Fruit fly (Drosophila melanogaster) whole organism, larva: Measurements from ENCODE around the gene His3.3A.

Experiments used
- noc ChIP-seq: fragments of 200-800 bp; sonication (Bioruptor generic); optimal IDR thresholded peaks from 3 replicates; lab custom pipeline; 2019; ENCODE audit warnings: missing biosample characterization, mild to moderate bottlenecking, missing genetic modification characterization, moderate library complexity

His3.3A gene

DNA sequence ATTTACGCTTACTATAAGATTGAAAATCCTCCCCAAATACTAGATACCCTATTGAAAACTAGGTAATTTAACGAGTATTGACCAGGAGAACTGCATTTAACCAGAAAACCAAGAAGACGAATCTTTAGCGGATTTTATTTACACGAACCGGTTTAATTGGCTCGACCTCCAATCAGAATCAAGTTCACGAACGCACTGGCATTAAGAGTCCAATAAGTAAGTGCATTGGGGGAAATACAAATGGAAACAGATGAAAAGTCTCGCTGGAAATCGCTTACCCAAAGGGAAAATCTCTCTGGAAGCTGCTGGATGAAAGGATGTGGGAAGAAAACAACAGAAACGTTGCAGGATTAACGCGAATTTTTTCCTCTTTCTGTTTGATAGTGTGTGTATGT lies 37.7 kb downstream of the His3.3A start:
- TF ChIP-seq noc (tag; lab: Kevin White, UChicago), result no peak

dm6 chr2L:5092992-5093695 lies 38.3 kb downstream of the His3.3A start, which contains the start of gene Pgant5:
TSS of gene Pgant5 (minus strand) at chr2L:5093592.
- peak; percentile 51 for TF ChIP-seq noc (tag; lab: Kevin White, UChicago)

DNA sequence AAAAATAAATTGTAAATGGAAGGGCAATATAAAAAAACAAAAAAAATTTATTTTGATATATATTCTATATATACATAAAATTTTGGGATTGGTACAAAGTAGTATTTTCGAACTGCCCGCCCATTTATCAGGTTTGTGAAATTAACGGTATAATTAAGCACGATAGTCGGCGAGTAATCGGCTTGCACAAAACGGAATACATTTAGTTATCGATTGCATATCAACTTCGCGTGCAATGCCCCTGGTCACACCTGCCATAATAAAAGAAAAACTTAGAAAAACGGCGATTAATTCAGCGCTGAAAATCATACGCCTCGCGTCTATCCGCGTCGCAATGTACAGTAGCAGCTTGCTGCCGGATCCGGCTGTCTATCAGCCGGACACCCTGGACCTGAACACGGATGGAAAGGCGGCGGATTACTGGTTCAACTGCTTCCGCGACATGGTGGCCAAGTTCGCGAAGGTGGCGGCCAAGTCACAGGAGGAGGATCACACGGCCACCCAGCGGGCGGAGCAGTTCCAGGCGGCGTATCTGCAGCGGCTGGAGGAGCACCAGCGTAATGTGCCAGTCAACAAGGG lies 39.0 kb downstream of the His3.3A start, which contains the start of gene CG5828:
Gene CG5828 (plus strand): TSS at position 205 of the 579 bp plus-strand sequence.
- no peak for TF ChIP-seq noc (tag; lab: Kevin White, UChicago)

DNA sequence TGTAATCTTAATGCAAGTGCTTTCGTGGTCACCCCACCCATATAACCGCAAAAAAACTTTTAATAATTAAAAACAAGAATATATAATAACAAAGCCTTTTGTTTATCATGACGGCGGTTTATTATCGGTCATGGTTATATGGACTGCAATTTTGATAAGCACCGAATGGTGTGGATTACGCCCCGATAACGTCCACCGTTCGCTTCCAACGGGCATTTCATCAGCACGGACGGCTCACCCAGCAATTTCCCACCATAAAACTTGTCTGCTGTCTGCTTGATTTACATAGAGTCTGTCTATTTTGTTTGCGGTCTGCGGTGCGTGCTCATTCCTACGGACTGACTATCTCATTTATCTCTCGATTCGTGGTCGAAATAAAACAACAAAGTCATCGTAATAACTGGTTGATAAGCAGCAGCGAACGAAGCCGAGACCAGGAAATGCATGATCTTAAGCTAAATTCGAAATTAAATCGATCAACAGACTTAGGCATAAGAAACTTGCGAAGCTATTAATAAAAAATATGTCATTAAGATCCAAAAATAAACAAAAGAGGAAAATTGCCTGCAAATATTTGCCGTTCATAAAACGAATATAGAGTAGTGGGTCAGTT lies 40.6 kb downstream of the His3.3A start:
- TF ChIP-seq noc (tag; lab: Kevin White, UChicago), result peak; percentile 83

dm6 chr2L:5096222-5096621 lies 41.4 kb downstream of the His3.3A start, which contains the start of gene CG4230:
TSS of gene CG4230 (plus strand) at chr2L:5096227.
- TF ChIP-seq noc (tag; lab: Kevin White, UChicago), result peak; percentile 36

DNA sequence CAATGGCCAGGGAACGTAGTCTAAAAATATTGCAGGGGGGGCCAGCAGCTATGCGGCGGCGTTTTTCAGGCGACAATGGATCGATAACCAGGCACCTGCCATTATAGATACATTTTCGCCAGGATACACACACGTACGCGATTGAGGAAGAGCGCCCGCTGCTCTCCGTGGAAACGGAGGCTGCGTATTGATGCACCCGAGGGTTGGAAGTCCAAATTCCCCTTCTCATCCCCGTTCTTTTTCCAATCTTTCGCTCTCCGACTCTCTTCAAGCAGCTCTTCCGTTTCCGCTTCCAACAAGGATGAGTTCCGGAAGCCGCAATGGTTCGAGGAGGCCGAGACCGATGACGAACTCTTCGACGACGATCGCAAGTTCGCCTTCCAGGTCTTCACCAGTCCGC lies 41.9 kb downstream of the His3.3A start:
- TF ChIP-seq noc (tag; lab: Kevin White, UChicago), result no peak

DNA sequence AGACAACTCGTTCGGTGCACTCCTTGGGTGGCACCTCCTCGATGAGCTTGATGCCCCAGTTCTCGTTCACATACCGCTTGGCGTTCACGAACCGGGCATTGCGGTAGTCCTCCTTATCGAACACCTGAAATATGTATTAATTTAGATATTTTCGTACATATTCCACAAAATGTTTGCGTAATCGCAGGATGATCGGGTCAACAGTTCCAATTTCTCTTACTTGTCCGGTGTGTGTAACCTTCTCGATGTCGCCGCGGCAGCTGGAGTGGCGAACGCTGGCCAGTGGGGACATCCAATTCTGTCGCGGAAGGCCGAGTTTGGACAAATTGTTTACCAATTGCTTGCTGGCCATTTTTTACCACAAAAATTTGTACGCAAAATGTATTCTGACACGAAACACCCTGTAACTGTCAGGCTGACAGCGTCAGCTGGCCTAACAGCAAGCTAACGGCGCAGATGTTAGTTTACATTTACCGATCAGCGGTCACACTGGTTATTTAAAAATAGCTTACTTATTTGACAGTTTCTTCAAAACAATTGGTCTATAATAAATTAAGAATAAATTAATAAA lies 45.0 kb downstream of the His3.3A start, which contains the start of gene ND-13A:
Gene ND-13A (minus strand): TSS at position 499 of the 571 bp plus-strand sequence.
- TF ChIP-seq noc (tag; lab: Kevin White, UChicago), result no peak

dm6 chr2L:5100577-5100976 lies 45.7 kb downstream of the His3.3A start, which contains the start of gene Msp300:
TSS of gene Msp300 (plus strand) at chr2L:5100877.
- no peak for TF ChIP-seq noc (tag; lab: Kevin White, UChicago)

dm6 chr2L:5103733-5104132 lies 48.9 kb downstream of the His3.3A start:
- no peak for TF ChIP-seq noc (tag; lab: Kevin White, UChicago)
